Fruit fly (Drosophila melanogaster) whole organism, adult: Measurements from ENCODE around the gene CG13084.

Experiments used
- CG12768 ChIP-seq: fragments of 200-800 bp; sonication (Bioruptor generic); optimal IDR thresholded peaks from 2 replicates; lab custom pipeline; 2017; ENCODE audit warnings: missing biosample characterization, missing genetic modification characterization, mild to moderate bottlenecking, moderate library complexity, missing genetic modification reagents
- bab1 ChIP-seq: fragments of 200-800 bp; sonication (Bioruptor generic); optimal IDR thresholded peaks from 3 replicates; lab custom pipeline; 2019; ENCODE audit warnings: missing biosample characterization, mild to moderate bottlenecking, missing genetic modification characterization, moderate library complexity
- tj ChIP-seq: fragments of 200-800 bp; sonication (Bioruptor generic); optimal IDR thresholded peaks from 3 replicates; lab custom pipeline; 2017; ENCODE audit warnings: missing biosample characterization, mild to moderate bottlenecking, missing genetic modification characterization, moderate library complexity

DNA sequence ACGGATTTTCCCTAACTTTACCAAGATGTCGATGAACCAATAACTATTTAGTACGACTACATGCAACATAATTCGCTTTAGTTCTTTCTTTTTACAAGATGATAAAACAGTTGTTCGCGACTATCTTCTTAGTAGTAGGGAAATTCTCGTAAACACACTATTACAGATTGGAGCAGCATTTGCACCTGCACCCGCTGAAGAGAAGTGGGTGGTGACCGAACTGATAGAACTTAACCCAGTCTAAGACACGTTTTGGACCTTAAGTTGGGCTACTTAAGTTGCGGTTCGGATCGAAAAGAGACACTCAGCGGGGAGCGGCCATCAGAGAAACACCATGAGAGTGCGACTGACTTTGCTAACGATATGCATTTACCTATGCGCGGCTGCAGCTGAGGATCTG is 2.5 kb downstream of the CG13084 start, which contains the start of gene CG13083:
- TF ChIP-seq CG12768 (GFP tag; lab: Kevin White, UChicago), result no peak
- no peak for TF ChIP-seq tj (GFP tag; lab: Kevin White, UChicago)
- TF ChIP-seq bab1 (GFP tag; lab: Kevin White, UChicago), result no peak
